Fruit fly (Drosophila melanogaster): ENCODE results near the gene Spt7.

Gene Spt7

dm6 chrX:17830644-17831043, 19.6 kb upstream of the Spt7 start, which contains the start of gene CG6398:
Gene CG6398, plus strand, starts transcription at chrX:17830828.
- TF ChIP-seq Ets98B (GFP tag; IDR thresholded peaks at IDR 0.05), result peak; percentile 37; the same call in 1 of the 2 replicates
- TF ChIP-seq CG17806 (tag; optimal IDR thresholded peaks at IDR 0.05), result no peak
- no peak for TF ChIP-seq rn (GFP tag; IDR thresholded peaks at IDR 0.05)
- TF ChIP-seq CG4496 (GFP tag; IDR thresholded peaks at IDR 0.05), result peak; percentile 44; the same call in 1 of the 3 replicates
- TF ChIP-seq EcR (GFP tag; optimal IDR thresholded peaks at IDR 0.05), result peak; percentile 36
- TF ChIP-seq CG9948 (tag; optimal IDR thresholded peaks at IDR 0.05), result no peak
- TF ChIP-seq CG13204 (GFP tag; optimal IDR thresholded peaks at IDR 0.05), result peak; percentile 64
- TF ChIP-seq CG15710 (tag; optimal IDR thresholded peaks at IDR 0.05), result no peak

dm6 chrX:17832163-17833014, 17.9 kb upstream of the Spt7 start:
- TF ChIP-seq CG15710 (tag; optimal IDR thresholded peaks at IDR 0.05) (no peak), CG14655 (GFP tag; optimal IDR thresholded peaks at IDR 0.05) (peak; percentile 59), CG8301 (tag; optimal IDR thresholded peaks at IDR 0.05) (peak; percentile 46)

- no peak for TF ChIP-seq Pif1A (GFP tag; optimal IDR thresholded peaks at IDR 0.05)
- TF ChIP-seq CG9948 (tag; optimal IDR thresholded peaks at IDR 0.05), result no peak
- TF ChIP-seq CG8301 (tag; optimal IDR thresholded peaks at IDR 0.05), result no peak
- no peak for TF ChIP-seq CG8159 (tag; optimal IDR thresholded peaks at IDR 0.05)
- TF ChIP-seq CG14655 (GFP tag; optimal IDR thresholded peaks at IDR 0.05), result no peak
- TF ChIP-seq CG4496 (GFP tag; IDR thresholded peaks at IDR 0.05), result peak; percentile 49; the same call in 2 of the 3 replicates
- TF ChIP-seq Ets98B (GFP tag; IDR thresholded peaks at IDR 0.05), result peak; percentile 26; the same call in 1 of the 2 replicates
- no peak for TF ChIP-seq D1 (tag; optimal IDR thresholded peaks at IDR 0.05)
- no peak for TF ChIP-seq CG34367 (tag; optimal IDR thresholded peaks at IDR 0.05)
- no peak for TF ChIP-seq rn (GFP tag; IDR thresholded peaks at IDR 0.05)
- TF ChIP-seq Pif1B (GFP tag; optimal IDR thresholded peaks at IDR 0.05), result no peak
- 0 out of 2 replicates have a peak, but pooled peaks have one; percentile 7 for TF ChIP-seq CG12605 (GFP tag; IDR thresholded peaks at IDR 0.05)
- no peak for TF ChIP-seq CG13204 (GFP tag; optimal IDR thresholded peaks at IDR 0.05)
- TF ChIP-seq fd96Ca (GFP tag; IDR thresholded peaks at IDR 0.05), result 0 out of 3 replicates have a peak, but pooled peaks have one; percentile 24
- no peak for TF ChIP-seq gl (tag; optimal IDR thresholded peaks at IDR 0.05)
- TF ChIP-seq CG17806 (tag; optimal IDR thresholded peaks at IDR 0.05), result no peak
- no peak for TF ChIP-seq CG15710 (tag; optimal IDR thresholded peaks at IDR 0.05)
- TF ChIP-seq Snoo (tag; optimal IDR thresholded peaks at IDR 0.05), result no peak
- 0 out of 2 replicates have a peak, but pooled peaks have one; percentile 30 for TF ChIP-seq CG32121 (GFP tag; IDR thresholded peaks at IDR 0.05)
- TF ChIP-seq EcR (GFP tag; optimal IDR thresholded peaks at IDR 0.05), result peak; percentile 66
- no peak for TF ChIP-seq CG10348 (GFP tag; IDR thresholded peaks at IDR 0.05)
Measured at dm6 chrX:17833986-17834385, 16.3 kb upstream of the Spt7 start.

DNA sequence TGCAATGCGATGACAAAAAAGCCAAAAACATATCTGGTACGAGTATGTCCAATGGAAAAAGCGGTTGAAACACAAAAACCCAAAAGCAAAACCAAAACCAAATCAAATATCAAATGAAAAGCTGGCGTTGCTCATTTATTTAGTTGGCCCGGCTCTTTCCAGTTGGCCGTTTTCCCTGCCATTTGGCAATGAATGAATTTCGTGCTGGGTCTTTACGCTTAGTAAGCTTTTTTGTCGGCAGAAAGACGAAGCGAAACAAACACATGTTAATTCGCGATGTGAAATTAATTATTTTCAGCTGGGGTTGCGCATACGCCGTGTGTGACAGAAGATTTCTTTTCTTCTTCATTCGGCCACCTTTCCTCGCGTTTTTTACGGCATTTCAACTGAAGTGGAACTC, 15.5 kb upstream of the Spt7 start:
- no peak for TF ChIP-seq gl (tag; optimal IDR thresholded peaks at IDR 0.05)
- TF ChIP-seq CG13204 (GFP tag; optimal IDR thresholded peaks at IDR 0.05), result no peak
- TF ChIP-seq CG8301 (tag; optimal IDR thresholded peaks at IDR 0.05), result no peak
- TF ChIP-seq CG12605 (GFP tag; IDR thresholded peaks at IDR 0.05), result no peak
- no peak for TF ChIP-seq Pif1B (GFP tag; optimal IDR thresholded peaks at IDR 0.05)
- TF ChIP-seq CG8159 (tag; optimal IDR thresholded peaks at IDR 0.05), result no peak
- no peak for TF ChIP-seq CG9948 (tag; optimal IDR thresholded peaks at IDR 0.05)

dm6 chrX:17836420-17836932, 13.8 kb upstream of the Spt7 start:
- TF ChIP-seq CG12605 (GFP tag; IDR thresholded peaks at IDR 0.05) (no peak), CG15710 (tag; optimal IDR thresholded peaks at IDR 0.05) (peak; percentile 42), CG17806 (tag; optimal IDR thresholded peaks at IDR 0.05) (peak; percentile 36), CG8301 (tag; optimal IDR thresholded peaks at IDR 0.05) (peak; percentile 18), CG13204 (GFP tag; optimal IDR thresholded peaks at IDR 0.05) (no peak), CG4496 (GFP tag; IDR thresholded peaks at IDR 0.05) (no peak), D1 (tag; optimal IDR thresholded peaks at IDR 0.05) (no peak), Pif1A (GFP tag; optimal IDR thresholded peaks at IDR 0.05) (no peak), EcR (GFP tag; optimal IDR thresholded peaks at IDR 0.05) (no peak), CG34367 (tag; optimal IDR thresholded peaks at IDR 0.05) (peak; percentile 13), gl (tag; optimal IDR thresholded peaks at IDR 0.05) (peak; percentile 0), Ets98B (GFP tag; IDR thresholded peaks at IDR 0.05) (no peak), CG32121 (GFP tag; IDR thresholded peaks at IDR 0.05) (no peak), Snoo (tag; optimal IDR thresholded peaks at IDR 0.05) (no peak), CG9948 (tag; optimal IDR thresholded peaks at IDR 0.05) (peak; percentile 16), rn (GFP tag; IDR thresholded peaks at IDR 0.05) (no peak), CG8159 (tag; optimal IDR thresholded peaks at IDR 0.05) (peak; percentile 46), CG10348 (GFP tag; IDR thresholded peaks at IDR 0.05) (no peak), CG14655 (GFP tag; optimal IDR thresholded peaks at IDR 0.05) (no peak), fd96Ca (GFP tag; IDR thresholded peaks at IDR 0.05) (no peak), Pif1B (GFP tag; optimal IDR thresholded peaks at IDR 0.05) (no peak)

dm6 chrX:17841923-17842322, 8.3 kb upstream of the Spt7 start, which contains the start of gene Taf9:
Gene Taf9, plus strand, starts transcription at chrX:17842161.
- TF ChIP-seq CG32121 (GFP tag; IDR thresholded peaks at IDR 0.05) (no peak), Pif1A (GFP tag; optimal IDR thresholded peaks at IDR 0.05) (no peak), CG4496 (GFP tag; IDR thresholded peaks at IDR 0.05) (peak; percentile 40; the same call in 1 of the 3 replicates)
